Fruit fly (Drosophila melanogaster): ENCODE data around the gene Rpn12R.

Gene Rpn12R

DNA sequence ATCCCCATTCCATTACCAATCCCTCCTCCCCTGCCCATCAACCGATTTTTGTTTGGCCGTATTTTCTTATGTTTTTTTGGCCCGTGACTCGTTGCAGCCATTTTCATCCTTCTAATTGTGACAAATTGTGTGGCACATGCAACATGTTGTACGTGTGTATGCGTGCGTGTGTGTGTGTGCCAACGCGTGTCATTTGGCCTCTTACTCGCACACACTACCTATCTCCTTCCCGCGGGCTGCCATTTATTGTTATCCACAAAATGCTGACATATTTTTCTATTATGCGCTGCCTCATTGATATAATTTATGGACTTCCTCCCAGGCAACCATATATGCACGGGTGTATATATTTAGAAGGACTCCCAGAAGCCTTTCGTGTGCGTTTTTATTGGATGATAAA is 10.6 kb downstream of the Rpn12R start (continued):
- TF ChIP-seq CG18619 (GFP tag; optimal IDR thresholded peaks at IDR 0.05), result no peak
- TF ChIP-seq ftz-f1 (GFP tag; optimal IDR thresholded peaks at IDR 0.05), result no peak
- TF ChIP-seq Dbx (GFP tag; IDR thresholded peaks at IDR 0.05), result no peak
- no peak for TF ChIP-seq CG14710 (tag; optimal IDR thresholded peaks at IDR 0.05)
- TF ChIP-seq Hey (tag; optimal IDR thresholded peaks at IDR 0.05), result peak; percentile 17
- TF ChIP-seq scrt (GFP tag; optimal IDR thresholded peaks at IDR 0.05), result peak; percentile 55
- no peak for TF ChIP-seq vfl (GFP tag; optimal IDR thresholded peaks at IDR 0.05)
- no peak for TF ChIP-seq trh (GFP tag; optimal IDR thresholded peaks at IDR 0.05)
- TF ChIP-seq CG2889 (GFP tag; IDR thresholded peaks at IDR 0.05), result no peak
- TF ChIP-seq sc (optimal IDR thresholded peaks at IDR 0.05), result no peak
- no peak for TF ChIP-seq sc (GFP tag; optimal IDR thresholded peaks at IDR 0.05)
- TF ChIP-seq gfzf (GFP tag; optimal IDR thresholded peaks at IDR 0.05), result no peak
- TF ChIP-seq nom (GFP tag; optimal IDR thresholded peaks at IDR 0.05), result no peak
- TF ChIP-seq twi (tag; optimal IDR thresholded peaks at IDR 0.05), result peak; percentile 68
- no peak for TF ChIP-seq Tbp (GFP tag; optimal IDR thresholded peaks at IDR 0.05)
- no peak for TF ChIP-seq gt (GFP tag; IDR thresholded peaks at IDR 0.05)
- TF ChIP-seq ara (GFP tag; IDR thresholded peaks at IDR 0.05), result no peak
- TF ChIP-seq pnt (GFP tag; optimal IDR thresholded peaks at IDR 0.05), result no peak
- no peak for TF ChIP-seq CG9876 (GFP tag; optimal IDR thresholded peaks at IDR 0.05)
- TF ChIP-seq D19A (tag; optimal IDR thresholded peaks at IDR 0.05), result no peak
- TF ChIP-seq so (GFP tag; IDR thresholded peaks at IDR 0.05), result no peak
- no peak for TF ChIP-seq CG3847 (GFP tag; IDR thresholded peaks at IDR 0.05)
- TF ChIP-seq CG14667 (GFP tag; IDR thresholded peaks at IDR 0.05), result no peak
- no peak for TF ChIP-seq CG30403 (GFP tag; optimal IDR thresholded peaks at IDR 0.05)
- no peak for TF ChIP-seq CG17612 (GFP tag; IDR thresholded peaks at IDR 0.05)
- no peak for TF ChIP-seq fu2 (GFP tag; optimal IDR thresholded peaks at IDR 0.05)
- TF ChIP-seq CG13894 (tag; optimal IDR thresholded peaks at IDR 0.05), result no peak
- TF ChIP-seq phol (tag; optimal IDR thresholded peaks at IDR 0.05), result peak; percentile 13
- TF ChIP-seq CG9609 (GFP tag; optimal IDR thresholded peaks at IDR 0.05), result no peak
- TF ChIP-seq bsh (GFP tag; optimal IDR thresholded peaks at IDR 0.05), result no peak
- no peak for TF ChIP-seq Lpt (GFP tag; optimal IDR thresholded peaks at IDR 0.05)
- no peak for TF ChIP-seq ranshi (GFP tag; IDR thresholded peaks at IDR 0.05)
- TF ChIP-seq Hmr (GFP tag; optimal IDR thresholded peaks at IDR 0.05), result no peak
- TF ChIP-seq CG10267 (tag; optimal IDR thresholded peaks at IDR 0.05), result no peak
- no peak for TF ChIP-seq Spps (tag; optimal IDR thresholded peaks at IDR 0.05)
- TF ChIP-seq zen2 (GFP tag; IDR thresholded peaks at IDR 0.05; ENCODE audit: partially characterized antibody), result no peak
- no peak for TF ChIP-seq ap (GFP tag; IDR thresholded peaks at IDR 0.05)
- TF ChIP-seq CG1832 (GFP tag; optimal IDR thresholded peaks at IDR 0.05), result peak; percentile 4
- no peak for TF ChIP-seq slou (GFP tag; optimal IDR thresholded peaks at IDR 0.05)
- no peak for TF ChIP-seq CG10209 (GFP tag; optimal IDR thresholded peaks at IDR 0.05)
- no peak for TF ChIP-seq grn (GFP tag; optimal IDR thresholded peaks at IDR 0.05)
- TF ChIP-seq Neu2 (GFP tag; optimal IDR thresholded peaks at IDR 0.05; ENCODE audit: borderline replicate concordance), result no peak
- peak; percentile 64 for TF ChIP-seq cg (GFP tag; optimal IDR thresholded peaks at IDR 0.05)
- no peak for TF ChIP-seq run (tag; optimal IDR thresholded peaks at IDR 0.05)
- no peak for TF ChIP-seq peb (GFP tag; IDR thresholded peaks at IDR 0.05)
- no peak for TF ChIP-seq CG33557 (GFP tag; optimal IDR thresholded peaks at IDR 0.05)
- TF ChIP-seq Nf-YB (GFP tag; optimal IDR thresholded peaks at IDR 0.05), result peak; percentile 74
- no peak for TF ChIP-seq CG31388 (GFP tag; optimal IDR thresholded peaks at IDR 0.05)
- no peak for TF ChIP-seq BtbVII (GFP tag; optimal IDR thresholded peaks at IDR 0.05)
- no peak for TF ChIP-seq lbe (GFP tag; optimal IDR thresholded peaks at IDR 0.05)
- TF ChIP-seq Gug (GFP tag; IDR thresholded peaks at IDR 0.05), result no peak
- TF ChIP-seq CG32767 (GFP tag; IDR thresholded peaks at IDR 0.05), result no peak
- TF ChIP-seq Sox100B (GFP tag; optimal IDR thresholded peaks at IDR 0.05), result no peak
